Worm (Caenorhabditis elegans) whole organism, L2 larva: ENCODE results near the gene ser-4.

Source experiments
- C34F6.9 ChIP-seq: fragments of 150-350 bp; optimal IDR thresholded peaks from 2 replicates; lab custom pipeline; 2014; ENCODE audit warnings: missing biosample characterization, missing genetic modification characterization
- F13H6.1 ChIP-seq: sonication (generic microtip); optimal IDR thresholded peaks from 2 replicates; lab custom pipeline; 2016; ENCODE audit warnings: missing genetic modification characterization, missing compliant biosample characterization
- R02D3.7 ChIP-seq: fragments of 150-350 bp; optimal IDR thresholded peaks from 2 replicates; lab custom pipeline; 2014; ENCODE audit warnings: missing biosample characterization, missing genetic modification characterization
- Y55F3AM.14 ChIP-seq: fragments of 200-800 bp; sonication (Bioruptor generic); optimal IDR thresholded peaks from 2 replicates; lab custom pipeline; 2018; ENCODE audit warnings: mild to moderate bottlenecking, missing genetic modification characterization, missing compliant biosample characterization
- alr-1 ChIP-seq: fragments of 150-350 bp; optimal IDR thresholded peaks from 2 replicates; lab custom pipeline; 2014; ENCODE audit warnings: missing biosample characterization, missing genetic modification characterization
- ama-1 ChIP-seq: fragments of 150-350 bp; optimal IDR thresholded peaks from 2 replicates; lab custom pipeline; 2018; ENCODE audit warnings: inconsistent platforms
- blmp-1 ChIP-seq: sonication (generic microtip); optimal IDR thresholded peaks from 2 replicates; lab custom pipeline; 2017; ENCODE audit warnings: missing genetic modification characterization, mild to moderate bottlenecking, missing compliant biosample characterization, antibody characterized with exemption, moderate library complexity; ENCODE audit not compliant: insufficient read depth
- crh-2 ChIP-seq: sonication (generic microtip); optimal IDR thresholded peaks from 2 replicates; lab custom pipeline; 2017; ENCODE audit warnings: missing biosample characterization, missing genetic modification characterization
- egl-27 ChIP-seq: sonication (generic microtip); optimal IDR thresholded peaks from 3 replicates; lab custom pipeline; 2017; ENCODE audit warnings: missing biosample characterization, missing genetic modification reagents, missing genetic modification characterization
- elt-1 ChIP-seq: fragments of 150-350 bp; optimal IDR thresholded peaks from 2 replicates; lab custom pipeline; 2014; ENCODE audit warnings: missing biosample characterization, missing genetic modification characterization
- elt-3 ChIP-seq: sonication (generic microtip); optimal IDR thresholded peaks from 2 replicates; lab custom pipeline; 2017; ENCODE audit warnings: missing biosample characterization, missing genetic modification characterization
- fos-1 ChIP-seq: fragments of 150-350 bp; optimal IDR thresholded peaks from 2 replicates; lab custom pipeline; 2014; ENCODE audit warnings: missing biosample characterization, missing genetic modification characterization
- gmeb-1 ChIP-seq: fragments of 150-350 bp; optimal IDR thresholded peaks from 2 replicates; lab custom pipeline; 2014; ENCODE audit warnings: missing biosample characterization, missing genetic modification characterization
- lin-11 ChIP-seq: fragments of 150-350 bp; sonication (generic microtip); optimal IDR thresholded peaks from 2 replicates; lab custom pipeline; 2014; ENCODE audit warnings: missing biosample characterization, missing genetic modification characterization, inconsistent platforms, mixed read lengths
- lin-39 ChIP-seq: fragments of 150-350 bp; optimal IDR thresholded peaks from 2 replicates; lab custom pipeline; 2014; ENCODE audit warnings: missing biosample characterization, missing genetic modification reagents, missing genetic modification characterization
- lsy-2 ChIP-seq, 2 experiments: fragments of 150-350 bp in 1 of 2; sonication (generic microtip) in 1 of 2; optimal IDR thresholded peaks; 2 replicates each; lab custom pipeline; 2014 to 2017; ENCODE audit warnings: missing biosample characterization in 2 of 2, missing genetic modification characterization in 2 of 2
- mbf-1 ChIP-seq: sonication (generic microtip); optimal IDR thresholded peaks from 2 replicates; lab custom pipeline; 2017; ENCODE audit warnings: missing biosample characterization, missing genetic modification characterization
- mdl-1 ChIP-seq, 2 experiments: fragments of 150-350 bp in 1 of 2; sonication (generic microtip) in 1 of 2; optimal IDR thresholded peaks; 2 replicates each; lab custom pipeline; 2017; ENCODE audit warnings: missing biosample characterization in 2 of 2, missing genetic modification characterization in 2 of 2
- nhr-11 ChIP-seq: fragments of 150-350 bp; optimal IDR thresholded peaks from 2 replicates; lab custom pipeline; 2014; ENCODE audit warnings: missing biosample characterization, missing genetic modification characterization
- nhr-12 ChIP-seq: fragments of 150-350 bp; optimal IDR thresholded peaks from 2 replicates; lab custom pipeline; 2014; ENCODE audit warnings: missing biosample characterization, missing genetic modification characterization
- nhr-129 ChIP-seq: fragments of 150-350 bp; optimal IDR thresholded peaks from 2 replicates; lab custom pipeline; 2014; ENCODE audit warnings: missing biosample characterization, missing genetic modification characterization
- nhr-21 ChIP-seq: fragments of 150-350 bp; optimal IDR thresholded peaks from 2 replicates; lab custom pipeline; 2014; ENCODE audit warnings: missing biosample characterization, missing genetic modification characterization
- nhr-25 ChIP-seq: fragments of 150-350 bp; sonication (generic microtip); optimal IDR thresholded peaks from 3 replicates; lab custom pipeline; 2014; ENCODE audit warnings: missing biosample characterization, missing genetic modification characterization
- nhr-6 ChIP-seq: fragments of 150-350 bp; optimal IDR thresholded peaks from 2 replicates; lab custom pipeline; 2014; ENCODE audit warnings: missing biosample characterization, missing genetic modification characterization
- nhr-77 ChIP-seq: fragments of 150-350 bp; optimal IDR thresholded peaks from 2 replicates; lab custom pipeline; 2014; ENCODE audit warnings: missing biosample characterization, missing genetic modification characterization
- peb-1 ChIP-seq: fragments of 150-350 bp; optimal IDR thresholded peaks from 2 replicates; lab custom pipeline; 2014; ENCODE audit warnings: missing biosample characterization, missing genetic modification characterization
- sem-4 ChIP-seq: fragments of 150-350 bp; optimal IDR thresholded peaks from 2 replicates; lab custom pipeline; 2014; ENCODE audit warnings: missing biosample characterization, missing genetic modification reagents, missing genetic modification characterization
- sma-3 ChIP-seq: sonication (generic microtip); optimal IDR thresholded peaks from 2 replicates; lab custom pipeline; 2016; ENCODE audit warnings: missing genetic modification reagents, missing genetic modification characterization, missing compliant biosample characterization
- sma-9 ChIP-seq, 2 experiments: fragments of 150-350 bp in 1 of 2; sonication (generic microtip) in 1 of 2; optimal IDR thresholded peaks; 2 replicates each; lab custom pipeline; 2014 to 2016; ENCODE audit warnings: missing genetic modification characterization in 2 of 2, mild to moderate bottlenecking in 1 of 2, missing biosample characterization in 1 of 2, missing compliant biosample characterization in 1 of 2, missing genetic modification reagents in 1 of 2, moderate library complexity in 1 of 2
- snpc-4 ChIP-seq: fragments of 150-350 bp; optimal IDR thresholded peaks from 2 replicates; lab custom pipeline; 2014; ENCODE audit warnings: missing biosample characterization, missing genetic modification characterization
- unc-39 ChIP-seq: fragments of 150-350 bp; optimal IDR thresholded peaks from 2 replicates; lab custom pipeline; 2014; ENCODE audit warnings: missing biosample characterization, missing genetic modification characterization
- unc-62 ChIP-seq: fragments of 150-350 bp; optimal IDR thresholded peaks from 2 replicates; lab custom pipeline; 2014; ENCODE audit warnings: missing biosample characterization, missing genetic modification reagents, missing genetic modification characterization
- zag-1 ChIP-seq: fragments of 150-350 bp; optimal IDR thresholded peaks from 2 replicates; lab custom pipeline; 2014; ENCODE audit warnings: missing biosample characterization, missing genetic modification characterization
- ztf-1 ChIP-seq: fragments of 200-800 bp; sonication (Bioruptor generic); conservative IDR thresholded peaks from 2 replicates; pipeline ENCODE4 v1.3.6; 2022; ENCODE audit warnings: missing genetic modification characterization, missing compliant biosample characterization
- ztf-11 ChIP-seq: sonication (generic microtip); optimal IDR thresholded peaks from 2 replicates; lab custom pipeline; 2017; ENCODE audit warnings: missing biosample characterization, missing genetic modification characterization
- ztf-4 ChIP-seq: fragments of 150-350 bp; optimal IDR thresholded peaks from 2 replicates; lab custom pipeline; 2014; ENCODE audit warnings: missing biosample characterization, missing genetic modification characterization

ser-4 gene

DNA sequence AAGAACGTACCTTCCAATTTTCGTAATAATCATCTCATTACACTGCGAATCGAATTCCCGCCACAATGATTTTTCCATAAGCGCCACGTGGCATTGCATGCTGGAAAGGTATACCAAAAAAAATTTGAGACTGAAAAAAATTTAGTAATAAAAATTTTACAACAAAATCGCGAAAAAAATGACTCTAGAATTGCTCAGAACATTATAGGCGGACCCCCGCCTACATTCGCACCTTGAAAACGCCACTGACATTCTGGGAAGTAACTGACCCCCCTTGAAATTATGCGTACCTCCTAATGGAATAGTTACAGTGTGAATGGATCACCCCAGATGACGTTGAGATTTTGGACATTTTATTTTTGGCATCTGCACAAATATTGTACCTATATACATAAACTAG, 37.1 kb upstream of the ser-4 start, which contains the start of gene tbx-43:
TSS of gene tbx-43 (minus strand) at position 101 of the 400 bp plus-strand sequence.
- TF ChIP-seq blmp-1 (tag; lab: Kevin White, UChicago) (no peak), mbf-1 (tag; lab: Kevin White, UChicago) (no peak), fos-1 (tag; lab: Kevin White, UChicago) (no peak), nhr-77 (tag; lab: Kevin White, UChicago) (no peak), ztf-4 (no peak), lin-39 (tag; lab: Kevin White, UChicago) (no peak), gmeb-1 (no peak), unc-62 (no peak), ztf-11 (tag; lab: Kevin White, UChicago) (no peak), mdl-1 (tag; optimal IDR thresholded peaks at IDR 0.05; lab: Kevin White, UChicago) (no peak)

ce11 chrIII:1764463-1764862, 31.6 kb upstream of the ser-4 start:
- no peak for TF ChIP-seq crh-2 (tag; lab: Kevin White, UChicago)
- no peak for TF ChIP-seq nhr-11 (tag; lab: Kevin White, UChicago)

DNA sequence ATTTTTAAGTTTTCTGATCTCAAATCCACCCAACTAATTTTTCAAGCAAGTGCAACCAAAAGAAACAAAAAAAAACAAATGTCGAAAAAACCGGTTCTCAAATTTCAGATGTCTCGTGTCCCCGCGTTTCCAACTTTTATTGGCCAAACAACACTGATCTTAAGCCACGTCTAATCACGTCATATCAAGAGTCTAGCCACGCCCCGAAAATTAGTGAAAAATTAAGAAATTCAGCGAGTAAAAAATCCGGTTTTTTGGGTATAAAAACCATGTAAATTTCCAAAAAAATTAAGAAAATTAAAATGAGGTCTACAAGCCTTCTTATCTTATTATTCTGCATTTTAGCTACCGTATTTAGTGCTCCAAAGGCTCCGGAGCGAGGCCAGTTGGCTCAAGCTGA, 30.3 kb upstream of the ser-4 start, which contains the start of gene cnc-6:
TSS of gene cnc-6 (plus strand) at position 301 of the 400 bp plus-strand sequence.
- TF ChIP-seq ztf-1 (GFP tag; lab: Robert Waterston, UW) = no peak
- no peak for TF ChIP-seq alr-1 (tag; lab: Kevin White, UChicago)
- no peak for TF ChIP-seq sma-9 (GFP tag; optimal IDR thresholded peaks at IDR 0.05; lab: Kevin White, UChicago)
- no peak for TF ChIP-seq sma-9 (tag; optimal IDR thresholded peaks at IDR 0.05; lab: Kevin White, UChicago)

DNA sequence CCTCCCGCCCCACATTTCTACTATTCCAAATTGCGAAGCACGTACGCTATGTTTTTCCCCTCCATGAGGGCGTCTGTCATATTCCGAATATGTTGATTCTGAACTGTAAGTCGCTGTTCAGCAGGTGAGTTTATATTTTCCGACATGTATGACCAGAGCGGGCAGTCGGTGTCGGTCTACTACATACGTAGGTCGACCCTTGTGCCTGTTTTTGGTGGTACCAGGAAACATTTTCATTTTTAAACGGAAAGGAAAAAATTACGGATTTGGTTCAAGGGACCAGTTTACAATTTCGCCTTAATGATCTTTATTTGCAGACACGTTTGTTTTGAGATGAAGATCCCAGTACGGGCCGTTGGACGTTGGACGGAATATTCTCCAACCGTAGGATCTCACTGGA, 25.7 kb upstream of the ser-4 start, which contains the start of gene Y46E12A.2:
TSS of gene Y46E12A.2 (plus strand) at position 301 of the 400 bp plus-strand sequence.
- no peak for TF ChIP-seq peb-1 (tag; lab: Kevin White, UChicago)
- no peak for TF ChIP-seq ama-1 (lab: Kevin White, UChicago)
- TF ChIP-seq F13H6.1 (tag; lab: Kevin White, UChicago) = no peak
- TF ChIP-seq crh-2 (tag; lab: Kevin White, UChicago) = no peak
- TF ChIP-seq nhr-77 (tag; lab: Kevin White, UChicago) = no peak
- no peak for TF ChIP-seq egl-27 (tag; lab: Kevin White, UChicago)
- TF ChIP-seq nhr-12 (tag; lab: Kevin White, UChicago) = no peak
- no peak for TF ChIP-seq sma-9 (GFP tag; optimal IDR thresholded peaks at IDR 0.05; lab: Kevin White, UChicago)
- no peak for TF ChIP-seq sma-9 (tag; optimal IDR thresholded peaks at IDR 0.05; lab: Kevin White, UChicago)
- no peak for TF ChIP-seq unc-62
- TF ChIP-seq nhr-21 = no peak
- no peak for TF ChIP-seq unc-39
- TF ChIP-seq sma-3 = no peak
- TF ChIP-seq nhr-6 (tag; lab: Kevin White, UChicago) = no peak
- TF ChIP-seq nhr-11 (tag; lab: Kevin White, UChicago) = no peak
- no peak for TF ChIP-seq nhr-129 (tag; lab: Kevin White, UChicago)
- TF ChIP-seq zag-1 = no peak
- no peak for TF ChIP-seq Y55F3AM.14 (GFP tag; lab: Kevin White, UChicago)
- no peak for TF ChIP-seq R02D3.7 (tag; lab: Kevin White, UChicago)

DNA sequence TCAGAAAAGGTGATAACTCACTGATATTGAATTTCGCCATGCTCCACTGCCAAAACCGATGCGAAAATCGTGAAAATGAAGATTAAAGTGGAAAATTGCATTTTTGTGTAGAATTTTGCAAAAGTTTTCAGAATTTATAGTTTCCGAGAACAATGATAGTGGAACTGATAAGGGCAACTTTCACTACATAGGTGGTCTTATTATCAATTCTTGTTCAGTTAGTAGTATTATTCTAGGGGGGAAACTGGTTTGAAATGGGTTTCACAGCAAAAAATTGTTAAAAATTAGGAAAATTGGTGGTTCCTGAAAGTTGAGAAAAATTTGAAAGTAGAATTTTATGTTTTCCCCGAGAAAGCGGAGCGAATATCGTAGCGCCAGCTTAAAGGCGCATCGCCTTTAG, 25.2 kb upstream of the ser-4 start, which contains the start of gene Y46E12A.5:
TSS of gene Y46E12A.5 (minus strand) at position 101 of the 400 bp plus-strand sequence.
- no peak for TF ChIP-seq blmp-1 (tag; lab: Kevin White, UChicago)
- TF ChIP-seq C34F6.9 = no peak
- no peak for TF ChIP-seq elt-3
- TF ChIP-seq gmeb-1 = no peak
- no peak for TF ChIP-seq ztf-1 (GFP tag; lab: Robert Waterston, UW)
- TF ChIP-seq elt-1 = no peak
- TF ChIP-seq snpc-4 (tag; lab: Kevin White, UChicago) = no peak
- no peak for TF ChIP-seq lin-11 (tag; lab: Kevin White, UChicago)
- TF ChIP-seq sem-4 = no peak
- no peak for TF ChIP-seq ztf-11 (tag; lab: Kevin White, UChicago)
- TF ChIP-seq lsy-2 (tag; optimal IDR thresholded peaks at IDR 0.05; lab: Kevin White, UChicago) = no peak
- TF ChIP-seq sma-3 = no peak
- TF ChIP-seq fos-1 (tag; lab: Kevin White, UChicago) = no peak
- no peak for TF ChIP-seq unc-39
- TF ChIP-seq nhr-25 (tag; lab: Kevin White, UChicago) = no peak
